Worm (Caenorhabditis elegans): ENCODE measurements around the gene F37C4.4.

F37C4.4 gene

DNA sequence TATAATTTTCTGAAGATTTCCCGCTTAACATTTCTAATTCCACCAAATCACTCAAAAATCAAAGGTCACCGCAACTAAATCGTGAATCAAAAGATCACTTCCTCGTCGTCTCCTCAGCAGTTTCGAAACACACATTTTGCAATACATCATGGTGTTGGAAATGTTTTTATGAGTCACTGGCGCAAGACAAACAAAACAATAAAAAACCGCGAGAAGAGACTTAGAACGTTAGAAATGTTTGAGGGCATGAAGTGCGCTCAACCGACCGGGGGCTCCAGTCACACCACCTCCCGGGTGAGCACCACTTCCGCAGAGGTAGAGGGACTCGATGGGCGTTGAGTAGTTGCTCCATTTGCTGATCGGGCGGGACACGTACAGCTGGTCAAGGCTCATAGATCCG lies 8.2 kb downstream of the F37C4.4 start (continued):
- TF ChIP-seq Y75B8A.6 (GFP tag; IDR thresholded peaks at IDR 0.05) (no peak), D1046.2 (GFP tag; IDR thresholded peaks at IDR 0.05) (no peak), nhr-77 (tag; optimal IDR thresholded peaks at IDR 0.05) (no peak), snpc-4 (tag; optimal IDR thresholded peaks at IDR 0.05) (no peak), arid-1 (GFP tag; conservative IDR thresholded peaks at IDR 0.05) (no peak), F49E8.2 (tag; optimal IDR thresholded peaks at IDR 0.05; ENCODE audit: borderline replicate concordance) (no peak), F37D6.2 (tag; optimal IDR thresholded peaks at IDR 0.05) (no peak), F44E2.7 (GFP tag; IDR thresholded peaks at IDR 0.05) (no peak), nhr-111 (GFP tag; optimal IDR thresholded peaks at IDR 0.05) (no peak), dve-1 (tag; optimal IDR thresholded peaks at IDR 0.05; ENCODE audit: insufficient read depth) (peak; percentile 70), lsy-2 (tag; optimal IDR thresholded peaks at IDR 0.05) (no peak), unc-130 (GFP tag; optimal IDR thresholded peaks at IDR 0.05) (no peak), daf-8 (GFP tag; IDR thresholded peaks at IDR 0.05) (no peak), tag-97 (GFP tag; IDR thresholded peaks at IDR 0.05) (no peak), ceh-32 (tag; optimal IDR thresholded peaks at IDR 0.05; ENCODE audit: poor library complexity) (no peak), F10B5.3 (tag; optimal IDR thresholded peaks at IDR 0.05) (no peak), hif-1 (tag; optimal IDR thresholded peaks at IDR 0.05) (peak in 1 of 2 experiments; percentile 41), nhr-76 (tag; optimal IDR thresholded peaks at IDR 0.05) (no peak), mxl-2 (GFP tag; conservative IDR thresholded peaks at IDR 0.05) (no peak), cey-2 (tag; optimal IDR thresholded peaks at IDR 0.05; ENCODE audit: borderline replicate concordance, insufficient read depth) (no peak), attf-4 (tag; optimal IDR thresholded peaks at IDR 0.05) (no peak), pha-4 (GFP tag; IDR thresholded peaks at IDR 0.05) (no peak), pha-4 (tag; optimal IDR thresholded peaks at IDR 0.05) (peak; percentile 38), sdz-12 (GFP tag; optimal IDR thresholded peaks at IDR 0.05) (no peak), aly-2 (tag; optimal IDR thresholded peaks at IDR 0.05) (no peak), dmd-8 (GFP tag; IDR thresholded peaks at IDR 0.05) (no peak), ceh-20 (GFP tag; IDR thresholded peaks at IDR 0.05) (0 out of 2 replicates have a peak, but pooled peaks have one; percentile 45), Y48G9A.11 (GFP tag; IDR thresholded peaks at IDR 0.05) (no peak), lin-29 (GFP tag; IDR thresholded peaks at IDR 0.05) (no peak), aha-1 (tag) (no peak), zip-2 (tag; optimal IDR thresholded peaks at IDR 0.05) (no peak), saeg-2 (GFP tag; IDR thresholded peaks at IDR 0.05) (no peak), ZK337.2 (GFP tag; IDR thresholded peaks at IDR 0.05) (no peak), nhr-48 (tag; optimal IDR thresholded peaks at IDR 0.05) (peak; percentile 22), mep-1 (tag; optimal IDR thresholded peaks at IDR 0.05) (peak; percentile 68), ceh-28 (tag; optimal IDR thresholded peaks at IDR 0.05) (no peak), nhr-237 (tag; optimal IDR thresholded peaks at IDR 0.05) (no peak), lir-3 (tag; optimal IDR thresholded peaks at IDR 0.05) (no peak), nhr-10 (tag; optimal IDR thresholded peaks at IDR 0.05) (no peak), fos-1 (tag; optimal IDR thresholded peaks at IDR 0.05) (no peak), zip-11 (GFP tag; IDR thresholded peaks at IDR 0.05) (no peak), nhr-42 (GFP tag; IDR thresholded peaks at IDR 0.05) (no peak), ztf-11 (tag; optimal IDR thresholded peaks at IDR 0.05) (no peak), lin-38 (GFP tag; IDR thresholded peaks at IDR 0.05) (no peak), set-16 (GFP tag; IDR thresholded peaks at IDR 0.05) (peak; percentile 57), snpc-1.2 (GFP tag; IDR thresholded peaks at IDR 0.05) (no peak), ceh-82 (tag; optimal IDR thresholded peaks at IDR 0.05) (no peak), lin-39 (tag; optimal IDR thresholded peaks at IDR 0.05) (no peak), Y105C5A.15 (GFP tag; IDR thresholded peaks at IDR 0.05) (no peak), fkh-10 (GFP tag; optimal IDR thresholded peaks at IDR 0.05) (no peak), Y5F2A.4 (GFP tag; optimal IDR thresholded peaks at IDR 0.05) (no peak), jun-1 (tag; optimal IDR thresholded peaks at IDR 0.05) (no peak), zag-1 (tag; optimal IDR thresholded peaks at IDR 0.05) (no peak)

Measured in whole organism, L4 larva.